Fruit fly (Drosophila melanogaster): ENCODE results near the gene CG7394.

Gene CG7394

dm6 chr3L:11536767-11537419, 24.9 kb upstream of the CG7394 start (continued):
- TF ChIP-seq Rfx (GFP tag; IDR thresholded peaks at IDR 0.05) (no peak; the same call in 1 of the 2 replicates), CG9609 (GFP tag; optimal IDR thresholded peaks at IDR 0.05) (no peak), CG5953 (GFP tag; IDR thresholded peaks at IDR 0.05) (no peak), CG6254 (GFP tag; optimal IDR thresholded peaks at IDR 0.05) (no peak), crp (GFP tag; optimal IDR thresholded peaks at IDR 0.05) (peak in 1 of 2 experiments; percentile 17), p53 (GFP tag; optimal IDR thresholded peaks at IDR 0.05) (no peak), Atf3 (GFP tag; optimal IDR thresholded peaks at IDR 0.05) (no peak), ind (GFP tag; optimal IDR thresholded peaks at IDR 0.05) (no peak), ken (GFP tag; IDR thresholded peaks at IDR 0.05) (no peak), CG1832 (GFP tag; optimal IDR thresholded peaks at IDR 0.05) (no peak), CG3163 (GFP tag; optimal IDR thresholded peaks at IDR 0.05) (no peak), fu2 (GFP tag; optimal IDR thresholded peaks at IDR 0.05) (no peak), dimm (GFP tag; IDR thresholded peaks at IDR 0.05) (no peak), E2f1 (GFP tag; IDR thresholded peaks at IDR 0.05) (no peak), toy (GFP tag; IDR thresholded peaks at IDR 0.05) (no peak), Dad (GFP tag; optimal IDR thresholded peaks at IDR 0.05) (no peak), eve (GFP tag; optimal IDR thresholded peaks at IDR 0.05) (no peak), Adf1 (GFP tag; IDR thresholded peaks at IDR 0.05) (no peak), CG4424 (GFP tag; optimal IDR thresholded peaks at IDR 0.05) (no peak), sd (tag; optimal IDR thresholded peaks at IDR 0.05) (no peak), CG13894 (tag; optimal IDR thresholded peaks at IDR 0.05) (peak; percentile 36), bbx (GFP tag; IDR thresholded peaks at IDR 0.05; ENCODE audit: partially characterized antibody) (no peak), CG17802 (tag; optimal IDR thresholded peaks at IDR 0.05) (no peak), Med (GFP tag) (peak; percentile 77), CG11695 (GFP tag; IDR thresholded peaks at IDR 0.05) (0 out of 3 replicates have a peak, but pooled peaks have one; percentile 22), oc (tag; optimal IDR thresholded peaks at IDR 0.05) (peak; percentile 23), CG12391 (tag; optimal IDR thresholded peaks at IDR 0.05) (no peak), CG11456 (GFP tag; IDR thresholded peaks at IDR 0.05) (no peak), CG1233 (GFP tag; optimal IDR thresholded peaks at IDR 0.05) (no peak), CG17359 (tag; optimal IDR thresholded peaks at IDR 0.05) (no peak), h (optimal IDR thresholded peaks at IDR 0.05) (no peak), Blimp-1 (GFP tag; optimal IDR thresholded peaks at IDR 0.05) (peak; percentile 0), CG4282 (GFP tag; optimal IDR thresholded peaks at IDR 0.05) (no peak), Nf-YA (GFP tag; IDR thresholded peaks at IDR 0.05) (no peak), HLH3B (GFP tag; IDR thresholded peaks at IDR 0.05) (no peak), B-H2 (GFP tag; optimal IDR thresholded peaks at IDR 0.05) (no peak), Dek (tag; optimal IDR thresholded peaks at IDR 0.05) (no peak), stc (GFP tag; IDR thresholded peaks at IDR 0.05) (no peak), lov (optimal IDR thresholded peaks at IDR 0.05) (no peak), lov (GFP tag; IDR thresholded peaks at IDR 0.05) (no peak), CG6791 (GFP tag; IDR thresholded peaks at IDR 0.05; ENCODE audit: partially characterized antibody) (0 out of 3 replicates have a peak, but pooled peaks have one; percentile 8), Trl (optimal IDR thresholded peaks at IDR 0.05) (no peak), Trl (GFP tag; optimal IDR thresholded peaks at IDR 0.05) (no peak), chm (GFP tag; IDR thresholded peaks at IDR 0.05) (no peak), CG34224 (GFP tag; IDR thresholded peaks at IDR 0.05; ENCODE audit: partially characterized antibody) (no peak), dpn (GFP tag; optimal IDR thresholded peaks at IDR 0.05) (no peak), CG13296 (GFP tag; optimal IDR thresholded peaks at IDR 0.05) (no peak), Ptx1 (GFP tag; IDR thresholded peaks at IDR 0.05) (no peak), CG8765 (GFP tag; IDR thresholded peaks at IDR 0.05) (no peak), abd-A (tag; optimal IDR thresholded peaks at IDR 0.05) (peak; percentile 62), nmo (GFP tag; optimal IDR thresholded peaks at IDR 0.05) (no peak), CG6272 (GFP tag; IDR thresholded peaks at IDR 0.05) (no peak)

Measured in whole organism, embryonic.